Fruit fly (Drosophila melanogaster) whole organism, embryonic: ENCODE results near the gene NijC.

Source experiments
- Aef1 ChIP-seq: fragments of 200-800 bp; sonication (Bioruptor generic); IDR thresholded peaks from 3 replicates; pipeline ENCODE4 v1.3.6; 2022; ENCODE audit warnings: missing biosample characterization, missing genetic modification characterization
- BEAF-32 ChIP-seq: fragments of 200-800 bp; sonication (Bioruptor generic); optimal IDR thresholded peaks from 3 replicates; lab custom pipeline; 2017; ENCODE audit warnings: missing biosample characterization, missing genetic modification characterization, mild to moderate bottlenecking, moderate library complexity, missing genetic modification reagents
- CG11093 ChIP-seq: fragments of 200-800 bp; sonication (Bioruptor generic); IDR thresholded peaks from 3 replicates; pipeline ENCODE4 v1.3.6; 2022; ENCODE audit warnings: missing biosample characterization, missing genetic modification characterization
- CG14441 ChIP-seq: fragments of 200-800 bp; sonication (Bioruptor generic); IDR thresholded peaks from 2 replicates; pipeline ENCODE4 v1.3.6; 2022; ENCODE audit warnings: missing biosample characterization, missing genetic modification characterization
- CG34376 ChIP-seq: fragments of 200-800 bp; sonication (Bioruptor generic); optimal IDR thresholded peaks from 2 replicates; lab custom pipeline; 2018; ENCODE audit warnings: missing biosample characterization, mild to moderate bottlenecking, missing genetic modification characterization
- CG4730 ChIP-seq: fragments of 200-800 bp; sonication (Bioruptor generic); IDR thresholded peaks from 2 replicates; pipeline ENCODE4 v1.3.6; 2022; ENCODE audit warnings: missing biosample characterization, missing genetic modification characterization
- CG7928 ChIP-seq: fragments of 200-800 bp; sonication (Bioruptor generic); optimal IDR thresholded peaks from 2 replicates; lab custom pipeline; 2017; ENCODE audit warnings: missing biosample characterization, mild to moderate bottlenecking, missing genetic modification characterization
- CG9437 ChIP-seq: fragments of 200-800 bp; sonication (Bioruptor generic); optimal IDR thresholded peaks from 2 replicates; lab custom pipeline; 2018; ENCODE audit warnings: missing biosample characterization, mild to moderate bottlenecking, missing genetic modification characterization
- CG9797 ChIP-seq: fragments of 200-800 bp; sonication (Bioruptor generic); optimal IDR thresholded peaks from 3 replicates; lab custom pipeline; 2018; ENCODE audit warnings: missing biosample characterization, mild to moderate bottlenecking, missing genetic modification characterization
- CHES-1-like ChIP-seq: fragments of 200-800 bp; sonication (Bioruptor generic); optimal IDR thresholded peaks from 2 replicates; lab custom pipeline; 2016; ENCODE audit warnings: missing biosample characterization, missing genetic modification characterization
- E2f2 ChIP-seq: fragments of 200-800 bp; sonication (Bioruptor generic); IDR thresholded peaks from 2 replicates; pipeline ENCODE4 v1.3.6; 2022; ENCODE audit warnings: missing biosample characterization, missing genetic modification characterization
- ERR ChIP-seq: fragments of 200-800 bp; sonication (Bioruptor generic); optimal IDR thresholded peaks from 2 replicates; lab custom pipeline; 2016; ENCODE audit warnings: missing biosample characterization, missing genetic modification characterization
- Gug ChIP-seq: fragments of 200-800 bp; sonication (Bioruptor generic); IDR thresholded peaks from 4 replicates; pipeline ENCODE4 v1.3.6; 2022; ENCODE audit warnings: missing biosample characterization, missing genetic modification characterization
- HLH54F ChIP-seq: fragments of 200-800 bp; sonication (Bioruptor generic); optimal IDR thresholded peaks from 3 replicates; lab custom pipeline; 2016; ENCODE audit warnings: missing biosample characterization, missing genetic modification characterization
- HmgD ChIP-seq: fragments of 200-800 bp; sonication (Bioruptor generic); optimal IDR thresholded peaks from 3 replicates; lab custom pipeline; 2016; ENCODE audit warnings: missing biosample characterization, missing genetic modification characterization
- Mad ChIP-seq: fragments of 200-800 bp; sonication (Bioruptor generic); optimal IDR thresholded peaks from 2 replicates; lab custom pipeline; 2016; ENCODE audit warnings: missing biosample characterization, missing genetic modification characterization
- Optix ChIP-seq: fragments of 200-800 bp; sonication (Bioruptor generic); IDR thresholded peaks from 3 replicates; pipeline ENCODE4 v1.3.6; 2022; ENCODE audit warnings: missing biosample characterization, missing genetic modification characterization
- Sox100B ChIP-seq: fragments of 200-800 bp; sonication (Bioruptor generic); optimal IDR thresholded peaks from 3 replicates; lab custom pipeline; 2018; ENCODE audit warnings: missing biosample characterization, mild to moderate bottlenecking, missing genetic modification characterization
- Sox102F ChIP-seq: fragments of 200-800 bp; sonication (Bioruptor generic); optimal IDR thresholded peaks from 2 replicates; lab custom pipeline; 2018; ENCODE audit warnings: missing biosample characterization, mild to moderate bottlenecking, missing genetic modification characterization, moderate library complexity
- Stat92E ChIP-seq, 3 experiments: fragments of >200 bp in 2 of 3; fragments of 200-800 bp in 1 of 3; sonication (Bioruptor generic) in 1 of 3; optimal IDR thresholded peaks; 2 replicates each; lab custom pipeline; 2017 to 2019; ENCODE audit warnings: missing biosample characterization in 3 of 3, missing genetic modification characterization in 3 of 3, mild to moderate bottlenecking in 1 of 3, moderate library complexity in 1 of 3
- Taf1 ChIP-seq: fragments of 200-800 bp; sonication (Bioruptor generic); IDR thresholded peaks from 2 replicates; pipeline ENCODE4 v1.3.6; 2022; ENCODE audit warnings: missing biosample characterization, missing genetic modification characterization
- Xrp1 ChIP-seq: fragments of 200-800 bp; sonication (Bioruptor generic); IDR thresholded peaks from 2 replicates; pipeline ENCODE4 v1.3.6; 2022; ENCODE audit warnings: missing biosample characterization, missing genetic modification characterization
- az2 ChIP-seq: fragments of 200-800 bp; sonication (Bioruptor generic); optimal IDR thresholded peaks from 3 replicates; lab custom pipeline; 2016; ENCODE audit warnings: missing biosample characterization, missing genetic modification characterization
- bab2 ChIP-seq: fragments of 200-800 bp; sonication (Bioruptor generic); optimal IDR thresholded peaks from 2 replicates; lab custom pipeline; 2016; ENCODE audit warnings: missing biosample characterization, missing genetic modification characterization
- cato ChIP-seq: fragments of 200-800 bp; sonication (Bioruptor generic); optimal IDR thresholded peaks from 2 replicates; lab custom pipeline; 2016; ENCODE audit warnings: missing biosample characterization, missing genetic modification characterization, borderline replicate concordance
- chinmo ChIP-seq: fragments of 200-800 bp; sonication (Bioruptor generic); IDR thresholded peaks from 4 replicates; pipeline ENCODE4 v1.3.6; 2022; ENCODE audit warnings: missing biosample characterization, missing genetic modification characterization; ENCODE audit not compliant: partially characterized antibody
- chn ChIP-seq: fragments of 200-800 bp; sonication (Bioruptor generic); optimal IDR thresholded peaks from 2 replicates; lab custom pipeline; 2016; ENCODE audit warnings: missing biosample characterization, missing genetic modification characterization
- crp ChIP-seq, 2 experiments: fragments of 200-800 bp; sonication (Bioruptor generic); optimal IDR thresholded peaks; 2 replicates in 1 of 2; 3 replicates in 1 of 2; lab custom pipeline; 2017; ENCODE audit warnings: missing biosample characterization in 2 of 2, missing genetic modification characterization in 2 of 2, mild to moderate bottlenecking in 1 of 2, moderate library complexity in 1 of 2
- dan ChIP-seq: fragments of 200-800 bp; sonication (Bioruptor generic); IDR thresholded peaks from 2 replicates; pipeline ENCODE4 v1.3.6; 2022; ENCODE audit warnings: missing biosample characterization, missing genetic modification characterization
- danr ChIP-seq: fragments of 200-800 bp; sonication (Bioruptor generic); IDR thresholded peaks from 2 replicates; pipeline ENCODE4 v1.3.6; 2022; ENCODE audit warnings: missing biosample characterization, missing genetic modification characterization
- emc ChIP-seq: fragments of 200-800 bp; sonication (Bioruptor generic); optimal IDR thresholded peaks from 2 replicates; lab custom pipeline; 2016; ENCODE audit warnings: missing biosample characterization, missing genetic modification characterization
- ems ChIP-seq: fragments of 200-800 bp; sonication (Bioruptor generic); optimal IDR thresholded peaks from 3 replicates; lab custom pipeline; 2016; ENCODE audit warnings: missing biosample characterization, missing genetic modification characterization
- fd96Cb ChIP-seq: fragments of 200-800 bp; sonication (Bioruptor generic); optimal IDR thresholded peaks from 2 replicates; lab custom pipeline; 2018; ENCODE audit warnings: missing biosample characterization, mild to moderate bottlenecking, missing genetic modification characterization, moderate library complexity
- hbn ChIP-seq: fragments of 200-800 bp; sonication (Bioruptor generic); IDR thresholded peaks from 2 replicates; pipeline ENCODE4 v1.3.6; 2022; ENCODE audit warnings: missing biosample characterization, missing genetic modification characterization; ENCODE audit not compliant: partially characterized antibody
- her ChIP-seq: fragments of 200-800 bp; sonication (Bioruptor generic); optimal IDR thresholded peaks from 2 replicates; lab custom pipeline; 2016; ENCODE audit warnings: missing biosample characterization, missing genetic modification characterization
- hth ChIP-seq: fragments of >200 bp; optimal IDR thresholded peaks from 2 replicates; lab custom pipeline; 2017; ENCODE audit warnings: inconsistent platforms
- jumu ChIP-seq: fragments of 200-800 bp; sonication (Bioruptor generic); optimal IDR thresholded peaks from 3 replicates; lab custom pipeline; 2016; ENCODE audit warnings: missing biosample characterization, missing genetic modification characterization
- nom ChIP-seq: fragments of 200-800 bp; sonication (Bioruptor generic); optimal IDR thresholded peaks from 2 replicates; lab custom pipeline; 2017; ENCODE audit warnings: missing biosample characterization, missing genetic modification characterization, mild to moderate bottlenecking, moderate library complexity, missing genetic modification reagents
- odd ChIP-seq: fragments of 200-800 bp; sonication (Bioruptor generic); optimal IDR thresholded peaks from 2 replicates; lab custom pipeline; 2017; ENCODE audit warnings: missing biosample characterization, mild to moderate bottlenecking, missing genetic modification characterization
- pb ChIP-seq: fragments of 200-800 bp; sonication (Bioruptor generic); optimal IDR thresholded peaks from 3 replicates; lab custom pipeline; 2016; ENCODE audit warnings: missing biosample characterization, missing genetic modification characterization
- pfk ChIP-seq: fragments of 200-800 bp; sonication (Bioruptor generic); optimal IDR thresholded peaks from 2 replicates; lab custom pipeline; 2018; ENCODE audit warnings: missing biosample characterization, mild to moderate bottlenecking, missing genetic modification characterization, moderate library complexity
- pnt ChIP-seq: fragments of 200-800 bp; sonication (Bioruptor generic); optimal IDR thresholded peaks from 3 replicates; lab custom pipeline; 2016; ENCODE audit warnings: missing biosample characterization, missing genetic modification characterization
- prd ChIP-seq, 3 experiments: fragments of >200 bp in 2 of 3; fragments of 200-800 bp in 1 of 3; sonication (Bioruptor generic) in 1 of 3; optimal IDR thresholded peaks in 2 of 3; IDR thresholded peaks in 1 of 3; 2 replicates in 2 of 3; 3 replicates in 1 of 3; pipeline versions ENCODE4 v1.3.6 to Lab custom; 2017 to 2022; ENCODE audit warnings: missing biosample characterization in 1 of 3, missing genetic modification characterization in 1 of 3
- psq ChIP-seq: fragments of 200-800 bp; sonication (Bioruptor generic); optimal IDR thresholded peaks from 2 replicates; lab custom pipeline; 2017; ENCODE audit warnings: missing biosample characterization, missing genetic modification characterization
- pum ChIP-seq: fragments of 200-800 bp; sonication (Bioruptor generic); optimal IDR thresholded peaks from 2 replicates; lab custom pipeline; 2016; ENCODE audit warnings: missing biosample characterization, missing genetic modification characterization
- repo ChIP-seq: fragments of 200-800 bp; sonication (Bioruptor generic); optimal IDR thresholded peaks from 2 replicates; lab custom pipeline; 2016; ENCODE audit warnings: missing biosample characterization, missing genetic modification characterization
- sd ChIP-seq: fragments of 200-800 bp; sonication (Bioruptor generic); optimal IDR thresholded peaks from 3 replicates; lab custom pipeline; 2018; ENCODE audit warnings: missing biosample characterization, mild to moderate bottlenecking, missing genetic modification characterization, moderate library complexity
- sim ChIP-seq: fragments of 200-800 bp; sonication (Bioruptor generic); IDR thresholded peaks from 2 replicates; pipeline ENCODE4 v1.3.6; 2022; ENCODE audit warnings: missing biosample characterization, missing genetic modification characterization
- slbo ChIP-seq: fragments of 200-800 bp; sonication (Bioruptor generic); IDR thresholded peaks from 2 replicates; pipeline ENCODE4 v1.3.6; 2022; ENCODE audit warnings: missing biosample characterization, missing genetic modification characterization
- tap ChIP-seq: fragments of 200-800 bp; optimal IDR thresholded peaks from 3 replicates; lab custom pipeline; 2019; ENCODE audit warnings: missing biosample characterization, mild to moderate bottlenecking, missing genetic modification characterization, moderate library complexity
- tio ChIP-seq: fragments of 200-800 bp; sonication (Bioruptor generic); optimal IDR thresholded peaks from 2 replicates; lab custom pipeline; 2017; ENCODE audit warnings: missing biosample characterization, missing genetic modification characterization, inconsistent platforms

Gene NijC

dm6 chr3R:12722392-12722914 is 27.5 kb downstream of the NijC start, which contains the start of gene Men (continued):
- TF ChIP-seq Xrp1 (peak; percentile 68), Mad (no peak), HmgD (GFP tag; lab: Kevin White, UChicago) (no peak), bab2 (GFP tag; lab: Kevin White, UChicago) (no peak), E2f2 (GFP tag; lab: Robert Waterston, UW) (peak; percentile 50; the same call in 1 of the 2 replicates), odd (GFP tag; lab: Kevin White, UChicago) (peak; percentile 46), tio (peak; percentile 21), slbo (peak; percentile 63), jumu (GFP tag; lab: Kevin White, UChicago) (no peak), repo (GFP tag; lab: Kevin White, UChicago) (no peak), HLH54F (no peak), cato (GFP tag; lab: Kevin White, UChicago) (no peak), emc (GFP tag; lab: Kevin White, UChicago) (no peak), nom (GFP tag; lab: Kevin White, UChicago) (peak; percentile 25), dan (GFP tag; lab: Robert Waterston, UW) (no peak), CG34376 (GFP tag; lab: Kevin White, UChicago) (no peak), ems (GFP tag; lab: Kevin White, UChicago) (peak; percentile 19), CG9437 (GFP tag; lab: Kevin White, UChicago) (peak; percentile 54), pb (GFP tag; lab: Kevin White, UChicago) (no peak), pnt (GFP tag; lab: Kevin White, UChicago) (no peak), Aef1 (GFP tag; lab: Robert Waterston, UW) (peak; percentile 28; the same call in 1 of the 3 replicates), Gug (GFP tag; lab: Robert Waterston, UW) (peak; percentile 36; the same call in 1 of the 4 replicates), Optix (GFP tag; lab: Robert Waterston, UW) (no peak), hbn (GFP tag; lab: Robert Waterston, UW) (no peak), CG14441 (GFP tag; lab: Robert Waterston, UW) (peak; percentile 63), chinmo (no peak), crp (GFP tag; optimal IDR thresholded peaks at IDR 0.05; lab: Kevin White, UChicago) (no peak), psq (GFP tag; lab: Kevin White, UChicago) (no peak), pfk (no peak), chn (GFP tag; lab: Kevin White, UChicago) (no peak), sd (peak; percentile 38), az2 (GFP tag; lab: Kevin White, UChicago) (no peak), prd (optimal IDR thresholded peaks at IDR 0.05; lab: Kevin White, UChicago) (no peak), prd (GFP tag; IDR thresholded peaks at IDR 0.05; lab: Robert Waterston, UW) (peak; percentile 48; the same call in 1 of the 3 replicates), CHES-1-like (GFP tag; lab: Kevin White, UChicago) (no peak), BEAF-32 (GFP tag; lab: Kevin White, UChicago) (no peak), CG7928 (GFP tag; lab: Kevin White, UChicago) (no peak), CG9797 (GFP tag; lab: Kevin White, UChicago) (no peak), danr (no peak), Taf1 (GFP tag; lab: Robert Waterston, UW) (no peak), fd96Cb (peak; percentile 65), tap (tag; lab: Kevin White, UChicago) (peak; percentile 24), CG4730 (GFP tag; lab: Robert Waterston, UW) (0 out of 2 replicates have a peak, but pooled peaks have one; percentile 37), Sox102F (peak; percentile 73), CG11093 (peak; percentile 49; the same call in 1 of the 3 replicates), sim (GFP tag; lab: Robert Waterston, UW) (no peak), pum (GFP tag; lab: Kevin White, UChicago) (no peak), Stat92E (GFP tag; optimal IDR thresholded peaks at IDR 0.05; lab: Kevin White, UChicago) (no peak), Sox100B (GFP tag; lab: Kevin White, UChicago) (peak; percentile 77), hth (lab: Kevin White, UChicago) (no peak), her (GFP tag; lab: Kevin White, UChicago) (no peak), ERR (GFP tag; lab: Kevin White, UChicago) (no peak)
